Fruit fly (Drosophila melanogaster): Measurements from ENCODE around the gene CG11694.

DNA sequence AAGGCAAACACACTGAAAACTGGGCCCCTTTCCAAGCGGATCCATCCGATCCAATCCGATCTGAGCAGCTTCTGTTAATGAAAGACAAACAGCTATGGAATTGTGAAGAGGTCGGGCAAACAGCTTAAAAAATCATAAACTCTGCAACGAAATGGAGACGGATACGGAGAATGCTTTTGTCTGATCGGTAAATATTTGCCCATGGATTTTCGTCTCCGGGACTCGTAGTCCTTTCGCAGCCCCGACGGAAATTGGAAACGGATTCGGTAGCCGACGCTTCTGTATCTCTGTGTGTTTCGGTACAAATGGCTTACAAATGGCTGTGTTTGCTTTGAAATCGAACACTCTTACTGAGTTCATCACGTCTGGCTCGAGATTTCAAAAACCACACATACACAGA, 14.9 kb upstream of the CG11694 start:
- TF ChIP-seq Optix (GFP tag; IDR thresholded peaks at IDR 0.05) (no peak), seq (GFP tag; IDR thresholded peaks at IDR 0.05) (no peak), bbx (GFP tag; IDR thresholded peaks at IDR 0.05; ENCODE audit: partially characterized antibody) (no peak)

All from whole organism, embryonic.